Fruit fly (Drosophila melanogaster) whole organism, embryonic: ENCODE measurements around the gene ATPsynB.

Source experiments
- Atf6 ChIP-seq: fragments of 200-800 bp; sonication (Bioruptor generic); IDR thresholded peaks from 2 replicates; pipeline ENCODE4 v1.3.6; 2022; ENCODE audit warnings: missing biosample characterization, missing genetic modification characterization
- BtbVII ChIP-seq: fragments of 200-800 bp; sonication (Bioruptor generic); optimal IDR thresholded peaks from 3 replicates; lab custom pipeline; 2017; ENCODE audit warnings: missing biosample characterization, mild to moderate bottlenecking, missing genetic modification characterization
- CG11093 ChIP-seq: fragments of 200-800 bp; sonication (Bioruptor generic); IDR thresholded peaks from 3 replicates; pipeline ENCODE4 v1.3.6; 2022; ENCODE audit warnings: missing biosample characterization, missing genetic modification characterization
- CG12219 ChIP-seq: fragments of 200-800 bp; sonication (Bioruptor generic); optimal IDR thresholded peaks from 3 replicates; lab custom pipeline; 2018; ENCODE audit warnings: missing biosample characterization, mild to moderate bottlenecking, missing genetic modification characterization
- CG12769 ChIP-seq: fragments of 200-800 bp; sonication (Bioruptor generic); optimal IDR thresholded peaks from 2 replicates; lab custom pipeline; 2019; ENCODE audit warnings: missing biosample characterization, mild to moderate bottlenecking, missing genetic modification characterization, moderate library complexity
- CG13894 ChIP-seq: fragments of 200-800 bp; sonication (Bioruptor generic); optimal IDR thresholded peaks from 3 replicates; lab custom pipeline; 2018; ENCODE audit warnings: missing biosample characterization, mild to moderate bottlenecking, missing genetic modification characterization, moderate library complexity
- CG31365 ChIP-seq: fragments of 200-800 bp; sonication (Bioruptor generic); optimal IDR thresholded peaks from 2 replicates; lab custom pipeline; 2018; ENCODE audit warnings: missing biosample characterization, mild to moderate bottlenecking, missing genetic modification characterization
- CG3163 ChIP-seq: fragments of 200-800 bp; sonication (Bioruptor generic); optimal IDR thresholded peaks from 3 replicates; lab custom pipeline; 2016; ENCODE audit warnings: missing biosample characterization, missing genetic modification characterization
- CG3726 ChIP-seq: fragments of 200-800 bp; sonication (Bioruptor generic); IDR thresholded peaks from 3 replicates; pipeline ENCODE4, ENCODE4 v1.3.6; 2022; ENCODE audit warnings: missing biosample characterization, missing genetic modification characterization
- CG3995 ChIP-seq: fragments of 200-800 bp; sonication (Bioruptor generic); optimal IDR thresholded peaks from 3 replicates; lab custom pipeline; 2016; ENCODE audit warnings: missing biosample characterization, missing genetic modification characterization
- CG4424 ChIP-seq: fragments of 200-800 bp; sonication (Bioruptor generic); optimal IDR thresholded peaks from 3 replicates; lab custom pipeline; 2016; ENCODE audit warnings: missing biosample characterization, missing genetic modification characterization
- CG7271 ChIP-seq: fragments of 200-800 bp; sonication (Bioruptor generic); optimal IDR thresholded peaks from 2 replicates; lab custom pipeline; 2018; ENCODE audit warnings: missing biosample characterization, mild to moderate bottlenecking, missing genetic modification characterization, moderate library complexity
- CG7372 ChIP-seq: fragments of 200-800 bp; sonication (Bioruptor generic); IDR thresholded peaks from 2 replicates; pipeline ENCODE4 v1.3.6; 2022; ENCODE audit warnings: missing biosample characterization, missing genetic modification characterization
- CG7963 ChIP-seq: fragments of 200-800 bp; sonication (Bioruptor generic); IDR thresholded peaks from 3 replicates; pipeline ENCODE4 v1.3.6; 2022; ENCODE audit warnings: missing biosample characterization, missing genetic modification characterization; ENCODE audit not compliant: partially characterized antibody
- CG8281 ChIP-seq: fragments of 200-800 bp; sonication (Bioruptor generic); optimal IDR thresholded peaks from 2 replicates; lab custom pipeline; 2018; ENCODE audit warnings: missing biosample characterization, mild to moderate bottlenecking, missing genetic modification characterization, moderate library complexity
- CG8944 ChIP-seq: fragments of 200-800 bp; sonication (Bioruptor generic); optimal IDR thresholded peaks from 3 replicates; lab custom pipeline; 2016; ENCODE audit warnings: missing biosample characterization, missing genetic modification characterization
- CG9727 ChIP-seq: fragments of 200-800 bp; sonication (Bioruptor generic); optimal IDR thresholded peaks from 3 replicates; lab custom pipeline; 2017; ENCODE audit warnings: missing biosample characterization, mild to moderate bottlenecking, missing genetic modification characterization
- Dbx ChIP-seq: fragments of 200-800 bp; sonication (Bioruptor generic); IDR thresholded peaks from 3 replicates; pipeline ENCODE4 v1.3.6; 2022; ENCODE audit warnings: missing biosample characterization, missing genetic modification characterization
- Dip3 ChIP-seq: fragments of 200-800 bp; sonication (Bioruptor generic); optimal IDR thresholded peaks from 3 replicates; lab custom pipeline; 2016; ENCODE audit warnings: missing biosample characterization, missing genetic modification characterization
- H15 ChIP-seq: fragments of 200-800 bp; sonication (Bioruptor generic); IDR thresholded peaks from 3 replicates; pipeline ENCODE4 v1.3.6; 2022; ENCODE audit warnings: missing biosample characterization, missing genetic modification characterization
- Lhr ChIP-seq: fragments of 200-800 bp; sonication (Bioruptor generic); optimal IDR thresholded peaks from 3 replicates; lab custom pipeline; 2017; ENCODE audit warnings: mild to moderate bottlenecking, missing biosample characterization, missing genetic modification reagents, missing genetic modification characterization
- Med ChIP-seq: fragments of 200-800 bp; sonication (Bioruptor generic); peaks from one replicate; lab custom pipeline; 2016; ENCODE audit warnings: missing biosample characterization, missing genetic modification characterization, mild to moderate bottlenecking, inconsistent platforms, moderate library complexity
- Ptx1 ChIP-seq: fragments of 200-800 bp; sonication (Bioruptor generic); IDR thresholded peaks from 2 replicates; pipeline ENCODE4 v1.3.6; 2022; ENCODE audit warnings: missing biosample characterization, missing genetic modification characterization
- Xbp1 ChIP-seq: fragments of 200-800 bp; sonication (Bioruptor generic); optimal IDR thresholded peaks from 3 replicates; lab custom pipeline; 2016; ENCODE audit warnings: missing biosample characterization, mild to moderate bottlenecking, missing genetic modification characterization
- ato ChIP-seq: fragments of 200-800 bp; sonication (Bioruptor generic); IDR thresholded peaks from 2 replicates; pipeline ENCODE4 v1.3.6; 2022; ENCODE audit warnings: missing biosample characterization, missing genetic modification characterization; ENCODE audit not compliant: partially characterized antibody
- cg ChIP-seq: fragments of 200-800 bp; sonication (Bioruptor generic); optimal IDR thresholded peaks from 3 replicates; lab custom pipeline; 2019; ENCODE audit warnings: missing biosample characterization, mild to moderate bottlenecking, missing genetic modification characterization, moderate library complexity
- croc ChIP-seq: fragments of 200-800 bp; sonication (Bioruptor generic); conservative IDR thresholded peaks from 3 replicates; pipeline ENCODE4 v1.3.6; 2022; ENCODE audit warnings: missing biosample characterization, missing genetic modification characterization
- crol ChIP-seq: fragments of 200-800 bp; sonication (Bioruptor generic); IDR thresholded peaks from 2 replicates; pipeline ENCODE4 v1.3.6; 2022; ENCODE audit warnings: missing biosample characterization, missing genetic modification characterization
- crp ChIP-seq, 2 experiments: fragments of 200-800 bp; sonication (Bioruptor generic); optimal IDR thresholded peaks; 2 replicates in 1 of 2; 3 replicates in 1 of 2; lab custom pipeline; 2017; ENCODE audit warnings: missing biosample characterization in 2 of 2, missing genetic modification characterization in 2 of 2, mild to moderate bottlenecking in 1 of 2, moderate library complexity in 1 of 2
- dimm ChIP-seq: fragments of 200-800 bp; sonication (Bioruptor generic); IDR thresholded peaks from 2 replicates; pipeline ENCODE4 v1.3.6; 2022; ENCODE audit warnings: missing biosample characterization, missing genetic modification characterization
- eve ChIP-seq, 2 experiments: fragments of >200 bp; optimal IDR thresholded peaks; 2 replicates each; lab custom pipeline; 2017; ENCODE audit warnings: missing biosample characterization in 2 of 2, missing genetic modification characterization in 2 of 2
- ewg ChIP-seq: fragments of 200-800 bp; sonication (Bioruptor generic); optimal IDR thresholded peaks from 3 replicates; lab custom pipeline; 2017; ENCODE audit warnings: mild to moderate bottlenecking, missing biosample characterization, missing genetic modification reagents, missing genetic modification characterization
- gem ChIP-seq: fragments of 200-800 bp; sonication (Bioruptor generic); optimal IDR thresholded peaks from 2 replicates; lab custom pipeline; 2019; ENCODE audit warnings: missing biosample characterization, mild to moderate bottlenecking, missing genetic modification characterization, moderate library complexity
- grn ChIP-seq: fragments of 200-800 bp; sonication (Bioruptor generic); optimal IDR thresholded peaks from 3 replicates; lab custom pipeline; 2017; ENCODE audit warnings: missing biosample characterization, missing genetic modification characterization
- h ChIP-seq: fragments of >200 bp; optimal IDR thresholded peaks from 2 replicates; lab custom pipeline; 2017
- ken ChIP-seq: fragments of 200-800 bp; sonication (Bioruptor generic); IDR thresholded peaks from 3 replicates; pipeline ENCODE4 v1.3.6; 2022; ENCODE audit warnings: missing biosample characterization, missing genetic modification characterization
- knrl ChIP-seq: fragments of 200-800 bp; sonication (Bioruptor generic); IDR thresholded peaks from 3 replicates; pipeline ENCODE4 v1.3.6; 2022; ENCODE audit warnings: missing biosample characterization, missing genetic modification characterization; ENCODE audit not compliant: partially characterized antibody
- mirr ChIP-seq: fragments of 200-800 bp; sonication (Bioruptor generic); optimal IDR thresholded peaks from 3 replicates; lab custom pipeline; 2018; ENCODE audit warnings: missing biosample characterization, mild to moderate bottlenecking, missing genetic modification characterization
- odd ChIP-seq: fragments of 200-800 bp; sonication (Bioruptor generic); optimal IDR thresholded peaks from 2 replicates; lab custom pipeline; 2017; ENCODE audit warnings: missing biosample characterization, mild to moderate bottlenecking, missing genetic modification characterization
- peb ChIP-seq: fragments of 200-800 bp; sonication (Bioruptor generic); IDR thresholded peaks from 2 replicates; pipeline ENCODE4 v1.3.6; 2022; ENCODE audit warnings: missing biosample characterization, missing genetic modification characterization
- pita ChIP-seq: fragments of 200-800 bp; sonication (Bioruptor generic); optimal IDR thresholded peaks from 2 replicates; lab custom pipeline; 2017; ENCODE audit warnings: missing biosample characterization, mild to moderate bottlenecking, missing genetic modification characterization
- sens ChIP-seq: fragments of 200-800 bp; sonication (Bioruptor generic); peaks from one replicate; lab custom pipeline; 2016; ENCODE audit warnings: missing biosample characterization, missing genetic modification characterization
- sima ChIP-seq: fragments of 200-800 bp; sonication (Bioruptor generic); optimal IDR thresholded peaks from 2 replicates; lab custom pipeline; 2016; ENCODE audit warnings: missing biosample characterization, missing genetic modification characterization
- wek ChIP-seq: fragments of 200-800 bp; sonication (Bioruptor generic); optimal IDR thresholded peaks from 3 replicates; lab custom pipeline; 2018; ENCODE audit warnings: missing biosample characterization, mild to moderate bottlenecking, missing genetic modification characterization, moderate library complexity
- yki ChIP-seq: fragments of >200 bp; optimal IDR thresholded peaks from 3 replicates; lab custom pipeline; 2018
- zen2 ChIP-seq: fragments of 200-800 bp; sonication (Bioruptor generic); IDR thresholded peaks from 3 replicates; pipeline ENCODE4 v1.3.6; 2022; ENCODE audit warnings: missing biosample characterization, missing genetic modification characterization; ENCODE audit not compliant: partially characterized antibody
- zfh1 ChIP-seq: fragments of 200-800 bp; sonication (Bioruptor generic); IDR thresholded peaks from 3 replicates; pipeline ENCODE4 v1.3.6; 2022; ENCODE audit warnings: missing biosample characterization, missing genetic modification characterization
- zfh2 ChIP-seq: fragments of 200-800 bp; sonication (Bioruptor generic); optimal IDR thresholded peaks from 2 replicates; lab custom pipeline; 2016; ENCODE audit warnings: missing biosample characterization, missing genetic modification characterization

ATPsynB gene

dm6 chr3L:9694169-9694866 is 35.5 kb upstream of the ATPsynB start (continued):
- TF ChIP-seq croc (GFP tag; lab: Robert Waterston, UW) = no peak
- TF ChIP-seq wek (GFP tag; lab: Kevin White, UChicago) = no peak
- TF ChIP-seq CG3726 (GFP tag; lab: Robert Waterston, UW) = no peak
- no peak for TF ChIP-seq knrl
- TF ChIP-seq pita = no peak
- TF ChIP-seq CG4424 (GFP tag; lab: Kevin White, UChicago) = no peak
- TF ChIP-seq CG7963 (GFP tag; lab: Robert Waterston, UW) = no peak
- peak; percentile 86 for TF ChIP-seq CG3163
- TF ChIP-seq yki (lab: Kevin White, UChicago) = peak; percentile 47
- TF ChIP-seq CG31365 (tag; lab: Kevin White, UChicago) = no peak
- peak; percentile 49; the same call in 1 of the 3 replicates for TF ChIP-seq zen2 (GFP tag; lab: Robert Waterston, UW)
- no peak for TF ChIP-seq Xbp1 (GFP tag; lab: Kevin White, UChicago)
- no peak for TF ChIP-seq odd (GFP tag; lab: Kevin White, UChicago)
- TF ChIP-seq Dbx (GFP tag; lab: Robert Waterston, UW) = peak; percentile 37; the same call in 1 of the 3 replicates
- TF ChIP-seq Atf6 (GFP tag; lab: Robert Waterston, UW) = 0 out of 2 replicates have a peak, but pooled peaks have one; percentile 8
- TF ChIP-seq dimm (GFP tag; lab: Robert Waterston, UW) = no peak
- no peak for TF ChIP-seq CG8281 (tag; lab: Kevin White, UChicago)
- no peak for TF ChIP-seq H15
- TF ChIP-seq crol (GFP tag; lab: Robert Waterston, UW) = no peak
- no peak for TF ChIP-seq zfh2
- TF ChIP-seq CG3995 (GFP tag; lab: Kevin White, UChicago) = peak; percentile 13

- TF ChIP-seq CG9727 (GFP tag; lab: Kevin White, UChicago) (peak; percentile 3), CG8944 (no peak), Med (GFP tag; lab: Kevin White, UChicago) (peak; percentile 25), Lhr (GFP tag; lab: Kevin White, UChicago) (no peak), eve (GFP tag; optimal IDR thresholded peaks at IDR 0.05; lab: Kevin White, UChicago) (peak in 1 of 2 experiments; percentile 45), peb (GFP tag; lab: Robert Waterston, UW) (no peak), wek (GFP tag; lab: Kevin White, UChicago) (no peak), BtbVII (GFP tag; lab: Kevin White, UChicago) (peak; percentile 6), sens (GFP tag; lab: Kevin White, UChicago) (peak; percentile 53), crp (GFP tag; optimal IDR thresholded peaks at IDR 0.05; lab: Kevin White, UChicago) (peak in 1 of 2 experiments; percentile 58), gem (peak; percentile 4), grn (GFP tag; lab: Kevin White, UChicago) (peak; percentile 55)
These were observed 34.9 kb upstream of the ATPsynB start for dm6 chr3L:9694867-9695236.

DNA sequence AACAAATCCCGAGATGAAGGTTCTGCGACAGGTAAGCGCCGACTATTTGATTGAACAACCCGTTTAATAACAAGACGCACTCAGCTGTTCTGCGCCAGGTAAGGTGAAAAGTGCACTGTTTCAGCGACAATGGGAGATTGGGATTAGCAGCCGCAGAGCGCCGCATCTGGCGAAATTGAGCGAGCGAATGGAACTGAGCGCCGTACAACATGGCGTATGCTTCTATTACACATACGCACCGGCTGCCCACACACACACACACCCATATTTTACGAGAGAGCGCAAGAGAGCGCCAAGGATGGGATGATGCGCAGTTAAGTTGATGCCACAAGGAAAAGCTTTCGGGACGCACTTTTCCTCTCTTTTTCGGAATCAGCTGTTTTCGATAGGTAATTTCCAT is 34.6 kb upstream of the ATPsynB start:
- TF ChIP-seq mirr (GFP tag; lab: Kevin White, UChicago) (peak; percentile 15), ewg (GFP tag; lab: Kevin White, UChicago) (peak; percentile 29), CG12219 (GFP tag; lab: Kevin White, UChicago) (no peak), CG7271 (tag; lab: Kevin White, UChicago) (no peak), zen2 (GFP tag; lab: Robert Waterston, UW) (no peak; the same call in 2 of the 3 replicates), knrl (no peak), ato (GFP tag; lab: Robert Waterston, UW) (no peak), Ptx1 (GFP tag; lab: Robert Waterston, UW) (no peak), CG13894 (tag; lab: Kevin White, UChicago) (no peak), CG12769 (tag; lab: Kevin White, UChicago) (peak; percentile 8), Dip3 (GFP tag; lab: Kevin White, UChicago) (no peak), zfh1 (GFP tag; lab: Robert Waterston, UW) (0 out of 3 replicates have a peak, but pooled peaks have one; percentile 5), h (lab: Kevin White, UChicago) (no peak), CG3995 (GFP tag; lab: Kevin White, UChicago) (no peak), CG11093 (GFP tag; lab: Robert Waterston, UW) (no peak), sima (no peak), CG7372 (GFP tag; lab: Robert Waterston, UW) (peak; percentile 77), ken (no peak), cg (GFP tag; lab: Kevin White, UChicago) (peak; percentile 71), CG3726 (GFP tag; lab: Robert Waterston, UW) (no peak)
